Fruit fly (Drosophila melanogaster) whole organism, embryonic: ENCODE results near the gene MED15.

ENCODE experiments used
- Atf3 ChIP-seq: fragments of 200-800 bp; sonication (Bioruptor generic); optimal IDR thresholded peaks from 3 replicates; lab custom pipeline; 2016; ENCODE audit warnings: missing biosample characterization, missing genetic modification characterization
- Bdp1 ChIP-seq: fragments of 200-800 bp; sonication (Bioruptor generic); optimal IDR thresholded peaks from 3 replicates; lab custom pipeline; 2016; ENCODE audit warnings: missing biosample characterization, missing genetic modification characterization
- Bgb ChIP-seq: fragments of 200-800 bp; sonication (Bioruptor generic); IDR thresholded peaks from 2 replicates; pipeline ENCODE4 v1.3.6; 2022; ENCODE audit warnings: missing biosample characterization, missing genetic modification characterization; ENCODE audit not compliant: partially characterized antibody
- CG10147 ChIP-seq: fragments of 200-800 bp; sonication (Bioruptor generic); optimal IDR thresholded peaks from 2 replicates; lab custom pipeline; 2019; ENCODE audit warnings: missing biosample characterization, mild to moderate bottlenecking, missing genetic modification characterization, moderate library complexity
- CG10321 ChIP-seq: fragments of 200-800 bp; sonication (Bioruptor generic); IDR thresholded peaks from 2 replicates; pipeline ENCODE4 v1.3.6; 2022; ENCODE audit warnings: missing biosample characterization, missing genetic modification characterization
- CG10431 ChIP-seq: fragments of 200-800 bp; sonication (Bioruptor generic); optimal IDR thresholded peaks from 3 replicates; lab custom pipeline; 2018; ENCODE audit warnings: missing biosample characterization, mild to moderate bottlenecking, missing genetic modification characterization
- CG10462 ChIP-seq: fragments of 200-800 bp; sonication (Bioruptor generic); optimal IDR thresholded peaks from 2 replicates; lab custom pipeline; 2016; ENCODE audit warnings: missing biosample characterization, missing genetic modification characterization
- CG11723 ChIP-seq: fragments of 200-800 bp; sonication (Bioruptor generic); optimal IDR thresholded peaks from 2 replicates; lab custom pipeline; 2017; ENCODE audit warnings: missing biosample characterization, mild to moderate bottlenecking, missing genetic modification characterization
- CG12155 ChIP-seq: fragments of 200-800 bp; sonication (Bioruptor generic); optimal IDR thresholded peaks from 3 replicates; lab custom pipeline; 2016; ENCODE audit warnings: missing biosample characterization, missing genetic modification characterization
- CG12219 ChIP-seq: fragments of 200-800 bp; sonication (Bioruptor generic); optimal IDR thresholded peaks from 3 replicates; lab custom pipeline; 2018; ENCODE audit warnings: missing biosample characterization, mild to moderate bottlenecking, missing genetic modification characterization
- CG12391 ChIP-seq: fragments of 200-800 bp; sonication (Bioruptor generic); optimal IDR thresholded peaks from 3 replicates; lab custom pipeline; 2018; ENCODE audit warnings: missing biosample characterization, mild to moderate bottlenecking, missing genetic modification characterization, moderate library complexity
- CG14965 ChIP-seq: fragments of 200-800 bp; sonication (Bioruptor generic); optimal IDR thresholded peaks from 2 replicates; lab custom pipeline; 2016; ENCODE audit warnings: missing biosample characterization, missing genetic modification characterization, borderline replicate concordance
- CG16813 ChIP-seq: fragments of 200-800 bp; sonication (Bioruptor generic); IDR thresholded peaks from 3 replicates; pipeline ENCODE4 v1.3.6; 2022; ENCODE audit warnings: missing biosample characterization, missing genetic modification characterization; ENCODE audit not compliant: partially characterized antibody
- CG18476 ChIP-seq: fragments of 200-800 bp; sonication (Bioruptor generic); optimal IDR thresholded peaks from 2 replicates; lab custom pipeline; 2016; ENCODE audit warnings: missing biosample characterization, mild to moderate bottlenecking, missing genetic modification characterization
- CG18599 ChIP-seq: fragments of 200-800 bp; sonication (Bioruptor generic); optimal IDR thresholded peaks from 3 replicates; lab custom pipeline; 2017; ENCODE audit warnings: missing biosample characterization, missing genetic modification characterization, mild to moderate bottlenecking, moderate library complexity, missing genetic modification reagents
- CG2129 ChIP-seq: fragments of 200-800 bp; sonication (Bioruptor generic); IDR thresholded peaks from 2 replicates; pipeline ENCODE4 v1.3.6; 2022; ENCODE audit warnings: missing biosample characterization, missing genetic modification characterization; ENCODE audit not compliant: partially characterized antibody
- CG33213 ChIP-seq: fragments of 200-800 bp; sonication (Bioruptor generic); optimal IDR thresholded peaks from 3 replicates; lab custom pipeline; 2016; ENCODE audit warnings: missing biosample characterization, missing genetic modification characterization
- CG34224 ChIP-seq: fragments of 200-800 bp; sonication (Bioruptor generic); IDR thresholded peaks from 3 replicates; pipeline ENCODE4 v1.3.6; 2022; ENCODE audit warnings: missing biosample characterization, missing genetic modification characterization; ENCODE audit not compliant: partially characterized antibody
- CG5180 ChIP-seq: fragments of 200-800 bp; sonication (Bioruptor generic); optimal IDR thresholded peaks from 3 replicates; lab custom pipeline; 2017; ENCODE audit warnings: missing biosample characterization, missing genetic modification characterization, mild to moderate bottlenecking, moderate library complexity, missing genetic modification reagents
- CG7357 ChIP-seq: fragments of 200-800 bp; sonication (Bioruptor generic); IDR thresholded peaks from 3 replicates; pipeline ENCODE4 v1.3.6; 2022; ENCODE audit warnings: missing biosample characterization, missing genetic modification characterization
- CG8281 ChIP-seq: fragments of 200-800 bp; sonication (Bioruptor generic); optimal IDR thresholded peaks from 2 replicates; lab custom pipeline; 2018; ENCODE audit warnings: missing biosample characterization, mild to moderate bottlenecking, missing genetic modification characterization, moderate library complexity
- Chrac-16 ChIP-seq: fragments of 200-800 bp; sonication (Bioruptor generic); optimal IDR thresholded peaks from 3 replicates; lab custom pipeline; 2016; ENCODE audit warnings: missing biosample characterization, missing genetic modification characterization
- Dbx ChIP-seq: fragments of 200-800 bp; sonication (Bioruptor generic); IDR thresholded peaks from 3 replicates; pipeline ENCODE4 v1.3.6; 2022; ENCODE audit warnings: missing biosample characterization, missing genetic modification characterization
- Deaf1 ChIP-seq: fragments of 200-800 bp; optimal IDR thresholded peaks from 3 replicates; lab custom pipeline; 2019; ENCODE audit warnings: missing biosample characterization, mild to moderate bottlenecking, missing genetic modification characterization, moderate library complexity
- GATAe ChIP-seq: fragments of 200-800 bp; sonication (Bioruptor generic); conservative IDR thresholded peaks from 2 replicates; pipeline ENCODE4 v1.3.6; 2022; ENCODE audit warnings: missing biosample characterization, missing genetic modification characterization
- HHEX ChIP-seq: fragments of 200-800 bp; sonication (Bioruptor generic); optimal IDR thresholded peaks from 3 replicates; lab custom pipeline; 2017; ENCODE audit warnings: missing biosample characterization, mild to moderate bottlenecking, missing genetic modification characterization, missing genetic modification reagents
- Hey ChIP-seq: fragments of 200-800 bp; sonication (Bioruptor generic); optimal IDR thresholded peaks from 3 replicates; lab custom pipeline; 2018; ENCODE audit warnings: missing biosample characterization, mild to moderate bottlenecking, missing genetic modification characterization
- Nf-YB ChIP-seq: fragments of 200-800 bp; sonication (Bioruptor generic); optimal IDR thresholded peaks from 3 replicates; lab custom pipeline; 2019; ENCODE audit warnings: missing biosample characterization, mild to moderate bottlenecking, missing genetic modification characterization, moderate library complexity
- Opbp ChIP-seq: fragments of 200-800 bp; sonication (Bioruptor generic); IDR thresholded peaks from 3 replicates; pipeline ENCODE4 v1.3.6; 2022; ENCODE audit warnings: missing biosample characterization, missing genetic modification characterization; ENCODE audit not compliant: partially characterized antibody
- Ptx1 ChIP-seq: fragments of 200-800 bp; sonication (Bioruptor generic); IDR thresholded peaks from 2 replicates; pipeline ENCODE4 v1.3.6; 2022; ENCODE audit warnings: missing biosample characterization, missing genetic modification characterization
- Sin3A ChIP-seq: fragments of >200 bp; optimal IDR thresholded peaks from 2 replicates; lab custom pipeline; 2018
- Vsx1 ChIP-seq: fragments of 200-800 bp; sonication (Bioruptor generic); optimal IDR thresholded peaks from 2 replicates; lab custom pipeline; 2017; ENCODE audit warnings: missing biosample characterization, mild to moderate bottlenecking, missing genetic modification characterization, missing genetic modification reagents
- al ChIP-seq: fragments of 200-800 bp; sonication (Bioruptor generic); IDR thresholded peaks from 2 replicates; pipeline ENCODE4 v1.3.6; 2022; ENCODE audit warnings: missing biosample characterization, missing genetic modification characterization
- ase ChIP-seq: fragments of 200-800 bp; sonication (Bioruptor generic); IDR thresholded peaks from 3 replicates; pipeline ENCODE4 v1.3.6; 2022; ENCODE audit warnings: missing biosample characterization, missing genetic modification characterization
- az2 ChIP-seq: fragments of 200-800 bp; sonication (Bioruptor generic); optimal IDR thresholded peaks from 3 replicates; lab custom pipeline; 2016; ENCODE audit warnings: missing biosample characterization, missing genetic modification characterization
- br ChIP-seq: fragments of >200 bp; optimal IDR thresholded peaks from 2 replicates; lab custom pipeline; 2017
- btn ChIP-seq: fragments of 200-800 bp; sonication (Bioruptor generic); optimal IDR thresholded peaks from 2 replicates; lab custom pipeline; 2016; ENCODE audit warnings: missing biosample characterization, missing genetic modification characterization
- cas ChIP-seq: fragments of 200-800 bp; sonication (Bioruptor generic); IDR thresholded peaks from 2 replicates; pipeline ENCODE4 v1.3.6; 2022; ENCODE audit warnings: missing biosample characterization, missing genetic modification characterization
- chif ChIP-seq, 2 experiments: fragments of 200-800 bp; sonication (Bioruptor generic); optimal IDR thresholded peaks; 3 replicates each; lab custom pipeline; 2016; ENCODE audit warnings: missing biosample characterization in 2 of 2, missing genetic modification characterization in 2 of 2
- crc ChIP-seq: fragments of 200-800 bp; sonication (Bioruptor generic); optimal IDR thresholded peaks from 2 replicates; lab custom pipeline; 2016; ENCODE audit warnings: missing biosample characterization, missing genetic modification characterization
- dysf ChIP-seq: fragments of 200-800 bp; sonication (Bioruptor generic); IDR thresholded peaks from 3 replicates; pipeline ENCODE4 v1.3.6; 2022; ENCODE audit warnings: missing biosample characterization, missing genetic modification characterization
- gcm ChIP-seq: fragments of 200-800 bp; sonication (Bioruptor generic); optimal IDR thresholded peaks from 2 replicates; lab custom pipeline; 2019; ENCODE audit warnings: missing biosample characterization, mild to moderate bottlenecking, missing genetic modification characterization, moderate library complexity
- hkb ChIP-seq, 2 experiments: fragments of 200-800 bp in 1 of 2; fragments of >200 bp in 1 of 2; sonication (Bioruptor generic) in 1 of 2; IDR thresholded peaks in 1 of 2; optimal IDR thresholded peaks in 1 of 2; 2 replicates each; pipeline versions ENCODE4 v1.3.6 to Lab custom; 2017 to 2022; ENCODE audit warnings: missing biosample characterization in 1 of 2, missing genetic modification characterization in 1 of 2
- maf-S ChIP-seq: fragments of 200-800 bp; sonication (Bioruptor generic); optimal IDR thresholded peaks from 2 replicates; lab custom pipeline; 2016; ENCODE audit warnings: missing biosample characterization, missing genetic modification characterization
- sim ChIP-seq: fragments of 200-800 bp; sonication (Bioruptor generic); IDR thresholded peaks from 2 replicates; pipeline ENCODE4 v1.3.6; 2022; ENCODE audit warnings: missing biosample characterization, missing genetic modification characterization
- slbo ChIP-seq: fragments of 200-800 bp; sonication (Bioruptor generic); IDR thresholded peaks from 2 replicates; pipeline ENCODE4 v1.3.6; 2022; ENCODE audit warnings: missing biosample characterization, missing genetic modification characterization
- sug ChIP-seq: fragments of 200-800 bp; optimal IDR thresholded peaks from 2 replicates; lab custom pipeline; 2019; ENCODE audit warnings: missing biosample characterization, mild to moderate bottlenecking, missing genetic modification characterization, moderate library complexity
- tin ChIP-seq: fragments of 200-800 bp; sonication (Bioruptor generic); optimal IDR thresholded peaks from 3 replicates; lab custom pipeline; 2016; ENCODE audit warnings: missing biosample characterization, missing genetic modification characterization
- twi ChIP-seq: fragments of 200-800 bp; optimal IDR thresholded peaks from 2 replicates; lab custom pipeline; 2019; ENCODE audit warnings: missing biosample characterization, mild to moderate bottlenecking, missing genetic modification characterization, moderate library complexity

MED15 gene

DNA sequence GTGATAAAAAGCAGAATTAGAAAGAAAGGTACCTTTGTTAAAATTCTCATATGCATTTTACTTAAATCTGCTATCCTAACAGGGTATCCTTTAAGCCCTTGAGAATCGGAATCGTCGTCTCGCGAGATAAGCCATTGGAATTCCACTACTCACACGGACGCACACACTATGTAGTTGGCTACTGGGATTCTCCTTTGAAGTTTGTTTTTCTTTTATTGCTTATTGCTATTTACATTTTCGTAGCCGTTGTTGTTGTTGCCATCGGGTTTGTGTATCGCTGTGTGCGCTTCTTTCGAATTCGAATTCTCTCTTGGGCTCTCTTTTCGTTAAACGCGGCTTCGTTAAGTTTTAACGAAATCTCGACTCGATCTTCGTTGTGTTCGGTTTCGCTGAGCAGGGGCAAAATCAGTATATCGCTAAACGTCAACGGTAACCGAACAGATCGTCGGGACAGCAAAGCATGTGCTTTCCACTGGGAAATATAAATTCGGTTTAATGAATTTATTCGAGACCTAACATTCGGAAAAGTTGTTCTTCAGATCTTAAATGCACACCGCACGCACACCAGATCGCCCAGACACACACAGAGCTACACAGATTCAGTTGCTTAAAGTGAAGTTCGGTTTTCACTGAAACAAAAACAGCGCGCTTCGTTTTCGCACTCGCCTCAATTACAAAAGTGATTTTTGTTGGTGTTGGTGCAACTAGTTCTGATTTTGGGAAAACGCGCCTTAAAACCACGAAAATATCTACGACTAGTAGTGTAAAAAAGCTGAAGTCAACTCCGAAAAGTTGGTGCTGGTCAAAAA, 41.8 kb upstream of the MED15 start, which contains the start of gene ex (continued):
- TF ChIP-seq Opbp (0 out of 3 replicates have a peak, but pooled peaks have one; percentile 33), Deaf1 (peak; percentile 62), HHEX (GFP tag; lab: Kevin White, UChicago) (peak; percentile 49), CG34224 (GFP tag; lab: Robert Waterston, UW) (no peak), ase (GFP tag; lab: Robert Waterston, UW) (no peak), sim (GFP tag; lab: Robert Waterston, UW) (0 out of 2 replicates have a peak, but pooled peaks have one; percentile 7), Bdp1 (no peak), chif (GFP tag; optimal IDR thresholded peaks at IDR 0.05; lab: Kevin White, UChicago) (peak in 1 of 2 experiments; percentile 37), Ptx1 (no peak), CG11723 (peak; percentile 22), Bgb (GFP tag; lab: Robert Waterston, UW) (no peak), CG14965 (GFP tag; lab: Kevin White, UChicago) (peak; percentile 14), Chrac-16 (GFP tag; lab: Kevin White, UChicago) (no peak), maf-S (GFP tag; lab: Kevin White, UChicago) (no peak), CG12219 (peak; percentile 81), crc (GFP tag; lab: Kevin White, UChicago) (no peak), sug (tag; lab: Kevin White, UChicago) (peak; percentile 52), Vsx1 (peak; percentile 62), Hey (peak; percentile 73), Dbx (GFP tag; lab: Robert Waterston, UW) (peak; percentile 51; the same call in 1 of the 3 replicates), CG8281 (tag; lab: Kevin White, UChicago) (peak; percentile 23), CG10147 (GFP tag; lab: Kevin White, UChicago) (peak; percentile 34), CG5180 (GFP tag; lab: Kevin White, UChicago) (peak; percentile 69), btn (no peak), CG16813 (GFP tag; lab: Robert Waterston, UW) (no peak), Nf-YB (GFP tag; lab: Kevin White, UChicago) (peak; percentile 43), CG2129 (GFP tag; lab: Robert Waterston, UW) (no peak), slbo (no peak), CG18599 (GFP tag; lab: Kevin White, UChicago) (peak; percentile 68), Sin3A (lab: Kevin White, UChicago) (no peak), CG10431 (GFP tag; lab: Kevin White, UChicago) (peak; percentile 66), GATAe (no peak), cas (GFP tag; lab: Robert Waterston, UW) (no peak), br (lab: Kevin White, UChicago) (no peak), gcm (peak; percentile 61), az2 (GFP tag; lab: Kevin White, UChicago) (no peak), CG10462 (GFP tag; lab: Kevin White, UChicago) (peak; percentile 29), Atf3 (GFP tag; lab: Kevin White, UChicago) (no peak), tin (GFP tag; lab: Kevin White, UChicago) (no peak), CG12155 (GFP tag; lab: Kevin White, UChicago) (no peak), CG18476 (GFP tag; lab: Kevin White, UChicago) (no peak), twi (tag; lab: Kevin White, UChicago) (peak; percentile 39), hkb (optimal IDR thresholded peaks at IDR 0.05; lab: Kevin White, UChicago) (no peak), hkb (GFP tag; IDR thresholded peaks at IDR 0.05; lab: Robert Waterston, UW) (peak; percentile 81), CG12391 (tag; lab: Kevin White, UChicago) (peak; percentile 11), dysf (no peak), CG10321 (peak; percentile 47; the same call in 1 of the 2 replicates), CG7357 (no peak), CG33213 (peak; percentile 29), al (GFP tag; lab: Robert Waterston, UW) (no peak)
